Worm (Caenorhabditis elegans): ENCODE results near the gene C16C10.9.

DNA sequence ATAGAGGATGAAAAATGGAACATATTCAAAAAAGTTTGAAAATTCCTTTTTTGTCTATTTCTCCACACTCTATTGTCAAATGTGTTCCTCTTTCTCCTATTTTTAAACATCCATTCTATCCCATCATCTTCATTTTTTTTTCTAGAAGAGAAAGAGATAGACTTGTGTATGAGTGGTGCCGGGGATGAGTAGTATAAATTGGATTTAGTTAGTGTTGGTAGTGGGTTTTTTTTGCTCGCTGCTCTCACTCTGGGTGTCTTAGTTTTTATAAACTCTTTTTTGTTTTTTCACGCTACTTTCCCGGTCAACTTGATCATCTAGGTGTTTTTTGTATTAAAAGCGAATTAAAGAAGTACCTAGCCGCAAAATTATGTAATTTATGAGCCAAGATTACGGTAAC lies 50.0 kb downstream of the C16C10.9 start:
- no peak for TF ChIP-seq ref-1 (GFP tag; conservative IDR thresholded peaks at IDR 0.05)
- TF ChIP-seq ztf-29 (GFP tag; IDR thresholded peaks at IDR 0.05) = no peak
- TF ChIP-seq T22C8.4 (GFP tag; IDR thresholded peaks at IDR 0.05) = no peak
- TF ChIP-seq cog-1 (tag; optimal IDR thresholded peaks at IDR 0.05) = no peak
